Worm (Caenorhabditis elegans) whole organism, L1 larva: Measurements from ENCODE around the gene fip-4.
A peak's percentile ranks its signal among the peaks of the same experiment; 100 is the strongest.
"Not testable (repeated sequence)": the region's sequence is repeated elsewhere in the genome, so short reads cannot be mapped to it uniquely, and the experiment has no call there.

Source experiments
- Y116A8C.19 ChIP-seq: sonication (generic microtip); optimal IDR thresholded peaks from 2 replicates; lab custom pipeline; 2016; ENCODE audit warnings: missing compliant biosample characterization, missing genetic modification characterization, borderline replicate concordance
- aha-1 ChIP-seq: fragments of 150-350 bp; optimal IDR thresholded peaks from 2 replicates; lab custom pipeline; 2014; ENCODE audit warnings: missing biosample characterization, missing genetic modification characterization
- alr-1 ChIP-seq: fragments of 200-800 bp; sonication (Bioruptor generic); optimal IDR thresholded peaks from 2 replicates; lab custom pipeline; 2018; ENCODE audit warnings: borderline replicate concordance, mild to moderate bottlenecking, missing genetic modification characterization, missing compliant biosample characterization
- ceh-63 ChIP-seq: fragments of 200-800 bp; sonication (Bioruptor generic); optimal IDR thresholded peaks from 2 replicates; lab custom pipeline; 2018; ENCODE audit warnings: mild to moderate bottlenecking, missing genetic modification characterization, missing compliant biosample characterization
- ceh-88 ChIP-seq: fragments of 200-800 bp; sonication (Bioruptor generic); IDR thresholded peaks from 2 replicates; pipeline ENCODE4 v1.3.6; 2022; ENCODE audit warnings: missing genetic modification characterization, missing compliant biosample characterization
- ceh-90 ChIP-seq: sonication (generic microtip); optimal IDR thresholded peaks from 2 replicates; lab custom pipeline; 2016; ENCODE audit warnings: missing genetic modification characterization, missing compliant biosample characterization
- ces-1 ChIP-seq: fragments of 150-350 bp; optimal IDR thresholded peaks from 2 replicates; lab custom pipeline; 2014; ENCODE audit warnings: missing biosample characterization, missing genetic modification reagents, missing genetic modification characterization
- dpl-1 ChIP-seq, 3 experiments: fragments of 150-350 bp in 2 of 3; sonication (generic microtip) in 1 of 3; optimal IDR thresholded peaks; 2 replicates each; lab custom pipeline; 2014 to 2017; ENCODE audit warnings: missing biosample characterization in 3 of 3, missing genetic modification characterization in 3 of 3, missing genetic modification reagents in 3 of 3
- efl-1 ChIP-seq, 4 experiments: fragments of 150-350 bp; optimal IDR thresholded peaks in 3 of 4; peaks in 1 of 4; 1 replicate in 1 of 4; 2 replicates in 3 of 4; lab custom pipeline; 2014; ENCODE audit warnings: missing biosample characterization in 2 of 4, missing genetic modification characterization in 2 of 4, missing genetic modification reagents in 2 of 4
- efl-3 ChIP-seq: fragments of 200-800 bp; sonication (Bioruptor generic); optimal IDR thresholded peaks from 2 replicates; lab custom pipeline; 2018; ENCODE audit warnings: mild to moderate bottlenecking, missing genetic modification characterization, missing compliant biosample characterization
- egl-27 ChIP-seq, 2 experiments: fragments of 150-350 bp in 1 of 2; sonication (generic microtip); optimal IDR thresholded peaks; 3 replicates each; lab custom pipeline; 2017 to 2018; ENCODE audit warnings: missing biosample characterization in 2 of 2, missing genetic modification characterization in 2 of 2, missing genetic modification reagents in 2 of 2
- elt-2 ChIP-seq: sonication (generic microtip); optimal IDR thresholded peaks from 2 replicates; lab custom pipeline; 2016; ENCODE audit warnings: missing genetic modification characterization, mild to moderate bottlenecking, inconsistent platforms, missing compliant biosample characterization, missing genetic modification reagents
- elt-3 ChIP-seq, 6 experiments: fragments of 150-350 bp in 1 of 6; sonication (generic microtip); optimal IDR thresholded peaks; 2 replicates each; lab custom pipeline; 2017 to 2018; ENCODE audit warnings: missing biosample characterization in 6 of 6, missing genetic modification characterization in 6 of 6, inconsistent platforms in 1 of 6
- ets-5 ChIP-seq: fragments of 200-800 bp; sonication (Bioruptor generic); IDR thresholded peaks from 2 replicates; pipeline ENCODE4 v1.3.6; 2022; ENCODE audit warnings: missing genetic modification characterization, missing compliant biosample characterization
- fkh-10 ChIP-seq: sonication (generic microtip); optimal IDR thresholded peaks from 2 replicates; lab custom pipeline; 2017; ENCODE audit warnings: missing biosample characterization, missing genetic modification reagents, missing genetic modification characterization
- fkh-4 ChIP-seq: sonication (generic microtip); optimal IDR thresholded peaks from 2 replicates; lab custom pipeline; 2016; ENCODE audit warnings: missing compliant biosample characterization, missing genetic modification characterization, borderline replicate concordance
- fkh-8 ChIP-seq: sonication (generic microtip); optimal IDR thresholded peaks from 2 replicates; lab custom pipeline; 2016; ENCODE audit warnings: mild to moderate bottlenecking, missing genetic modification characterization, missing compliant biosample characterization
- hpl-2 ChIP-seq: fragments of 150-350 bp; optimal IDR thresholded peaks from 2 replicates; lab custom pipeline; 2014; ENCODE audit warnings: missing biosample characterization, missing genetic modification reagents, missing genetic modification characterization
- irx-1 ChIP-seq: sonication (generic microtip); optimal IDR thresholded peaks from 2 replicates; lab custom pipeline; 2016; ENCODE audit warnings: missing genetic modification characterization, missing compliant biosample characterization
- jun-1 ChIP-seq: fragments of 150-350 bp; optimal IDR thresholded peaks from 2 replicates; lab custom pipeline; 2014; ENCODE audit warnings: missing biosample characterization, missing genetic modification reagents, missing genetic modification characterization
- lin-13 ChIP-seq: fragments of 150-350 bp; optimal IDR thresholded peaks from 2 replicates; lab custom pipeline; 2014; ENCODE audit warnings: missing biosample characterization, missing genetic modification reagents, missing genetic modification characterization
- lin-14 ChIP-seq: fragments of 200-800 bp; sonication (Bioruptor generic); optimal IDR thresholded peaks from 2 replicates; lab custom pipeline; 2018; ENCODE audit warnings: mild to moderate bottlenecking, missing genetic modification characterization, moderate library complexity, missing compliant biosample characterization
- lin-15B ChIP-seq: fragments of 150-350 bp; sonication (generic microtip); optimal IDR thresholded peaks from 3 replicates; lab custom pipeline; 2014; ENCODE audit warnings: missing biosample characterization, missing genetic modification characterization
- lin-39 ChIP-seq: fragments of 150-350 bp; optimal IDR thresholded peaks from 2 replicates; lab custom pipeline; 2014; ENCODE audit warnings: missing biosample characterization, missing genetic modification reagents, missing genetic modification characterization
- lir-3 ChIP-seq: sonication (generic microtip); optimal IDR thresholded peaks from 2 replicates; lab custom pipeline; 2016; ENCODE audit warnings: mild to moderate bottlenecking, missing genetic modification characterization, moderate library complexity, missing compliant biosample characterization; ENCODE audit not compliant: poor library complexity
- lsy-2 ChIP-seq, 2 experiments: fragments of 150-350 bp; optimal IDR thresholded peaks; 2 replicates each; lab custom pipeline; 2014; ENCODE audit warnings: missing biosample characterization in 2 of 2, missing genetic modification characterization in 2 of 2
- mab-9 ChIP-seq: fragments of 200-800 bp; sonication (Bioruptor generic); IDR thresholded peaks from 2 replicates; pipeline ENCODE4 v1.3.6; 2022; ENCODE audit warnings: missing genetic modification reagents, missing genetic modification characterization, missing compliant biosample characterization
- mdl-1 ChIP-seq, 2 experiments: fragments of 150-350 bp; optimal IDR thresholded peaks; 2 replicates each; lab custom pipeline; 2014 to 2017; ENCODE audit warnings: missing biosample characterization in 2 of 2, missing genetic modification characterization in 2 of 2, inconsistent platforms in 1 of 2
- mep-1 ChIP-seq: fragments of 150-350 bp; optimal IDR thresholded peaks from 2 replicates; lab custom pipeline; 2014; ENCODE audit warnings: missing biosample characterization, missing genetic modification characterization
- nhr-11 ChIP-seq: fragments of 150-350 bp; optimal IDR thresholded peaks from 2 replicates; lab custom pipeline; 2014; ENCODE audit warnings: missing biosample characterization, missing genetic modification characterization
- nhr-12 ChIP-seq: sonication (generic microtip); optimal IDR thresholded peaks from 2 replicates; lab custom pipeline; 2017; ENCODE audit warnings: missing biosample characterization, missing genetic modification characterization
- nhr-19 ChIP-seq: fragments of 200-800 bp; sonication (Bioruptor generic); conservative IDR thresholded peaks from 2 replicates; pipeline ENCODE4 v1.3.6; 2022; ENCODE audit warnings: missing genetic modification characterization, missing compliant biosample characterization
- nhr-76 ChIP-seq: sonication (generic microtip); optimal IDR thresholded peaks from 2 replicates; lab custom pipeline; 2017; ENCODE audit warnings: missing biosample characterization, missing genetic modification characterization
- nhr-77 ChIP-seq: fragments of 150-350 bp; optimal IDR thresholded peaks from 2 replicates; lab custom pipeline; 2014; ENCODE audit warnings: missing biosample characterization, missing genetic modification characterization
- pag-3 ChIP-seq: sonication (generic microtip); optimal IDR thresholded peaks from 2 replicates; lab custom pipeline; 2017; ENCODE audit warnings: missing genetic modification characterization, mild to moderate bottlenecking, missing compliant biosample characterization, antibody characterized with exemption, borderline replicate concordance; ENCODE audit not compliant: insufficient read depth
- pax-3 ChIP-seq: fragments of 200-800 bp; sonication (Bioruptor generic); optimal IDR thresholded peaks from 2 replicates; lab custom pipeline; 2018; ENCODE audit warnings: mild to moderate bottlenecking, missing genetic modification characterization, moderate library complexity, missing compliant biosample characterization
- rnt-1 ChIP-seq: sonication (generic microtip); optimal IDR thresholded peaks from 2 replicates; lab custom pipeline; 2016; ENCODE audit warnings: mild to moderate bottlenecking, missing genetic modification characterization, moderate library complexity, missing compliant biosample characterization
- skn-1 ChIP-seq: fragments of 150-350 bp; optimal IDR thresholded peaks from 2 replicates; lab custom pipeline; 2014; ENCODE audit warnings: missing biosample characterization, missing genetic modification characterization
- snpc-4 ChIP-seq: fragments of 150-350 bp; optimal IDR thresholded peaks from 2 replicates; lab custom pipeline; 2014; ENCODE audit warnings: missing biosample characterization, missing genetic modification characterization
- snu-23 ChIP-seq: sonication (generic microtip); optimal IDR thresholded peaks from 2 replicates; lab custom pipeline; 2016; ENCODE audit warnings: missing genetic modification characterization, missing compliant biosample characterization
- sptf-1 ChIP-seq: fragments of 150-350 bp; optimal IDR thresholded peaks from 2 replicates; lab custom pipeline; 2014; ENCODE audit warnings: missing biosample characterization, missing genetic modification characterization
- sup-37 ChIP-seq: fragments of 200-800 bp; sonication (Bioruptor generic); optimal IDR thresholded peaks from 2 replicates; lab custom pipeline; 2018; ENCODE audit warnings: mild to moderate bottlenecking, missing genetic modification characterization, missing compliant biosample characterization
- tlp-1 ChIP-seq: fragments of 150-350 bp; optimal IDR thresholded peaks from 2 replicates; lab custom pipeline; 2014; ENCODE audit warnings: missing biosample characterization, missing genetic modification characterization
- unc-62 ChIP-seq: fragments of 150-350 bp; optimal IDR thresholded peaks from 2 replicates; lab custom pipeline; 2014; ENCODE audit warnings: missing biosample characterization, missing genetic modification reagents, missing genetic modification characterization
- unc-86 ChIP-seq: sonication (generic microtip); optimal IDR thresholded peaks from 2 replicates; lab custom pipeline; 2016; ENCODE audit warnings: missing genetic modification characterization, missing compliant biosample characterization
- vab-15 ChIP-seq: sonication (generic microtip); optimal IDR thresholded peaks from 2 replicates; lab custom pipeline; 2017; ENCODE audit warnings: missing genotype, mild to moderate bottlenecking, missing genetic modification characterization, missing compliant biosample characterization
- zip-4 ChIP-seq: fragments of 200-800 bp; sonication (Bioruptor generic); optimal IDR thresholded peaks from 2 replicates; lab custom pipeline; 2018; ENCODE audit warnings: mild to moderate bottlenecking, missing genetic modification characterization, moderate library complexity, missing compliant biosample characterization
- ztf-11 ChIP-seq, 2 experiments: sonication (generic microtip); optimal IDR thresholded peaks; 2 replicates each; lab custom pipeline; 2016 to 2017; ENCODE audit warnings: missing genetic modification characterization in 2 of 2, missing biosample characterization in 1 of 2, missing compliant biosample characterization in 1 of 2

fip-4 gene

ce11 chrV:8574762-8575161, 36.3 kb downstream of the fip-4 start, which contains the start of gene F25G6.1:
TSS of gene F25G6.1 (plus strand) at chrV:8575062.
- not testable (repeated sequence) for TF ChIP-seq vab-15 (tag; lab: Kevin White, UChicago); egl-27 (tag; optimal IDR thresholded peaks at IDR 0.05; lab: Kevin White, UChicago); fkh-4 (tag; lab: Kevin White, UChicago)

ce11 chrV:8569841-8570361, 41.2 kb downstream of the fip-4 start, which contains the start of the genes F25G6.9 and symk-1:
TSS of gene F25G6.9 (minus strand) at chrV:8570000.
TSS of gene symk-1 (plus strand) at chrV:8570311.
- TF ChIP-seq mep-1 = peak; percentile 87
- TF ChIP-seq pag-3 (tag; lab: Kevin White, UChicago) = no peak
- TF ChIP-seq skn-1 (tag; lab: Kevin White, UChicago) = peak; percentile 52
- peak; percentile 61 to 75 (median 71) for TF ChIP-seq dpl-1 (GFP tag; optimal IDR thresholded peaks at IDR 0.05; lab: Kevin White, UChicago)
- no peak for TF ChIP-seq aha-1 (tag; lab: Kevin White, UChicago)
- TF ChIP-seq unc-86 (tag; lab: Kevin White, UChicago) = peak; percentile 60
- TF ChIP-seq tlp-1 (tag; lab: Kevin White, UChicago) = no peak
- peak in 2 of 6 experiments; percentile 13 to 17 for TF ChIP-seq elt-3 (tag; optimal IDR thresholded peaks at IDR 0.05; lab: Kevin White, UChicago)
- no peak for TF ChIP-seq fkh-4 (tag; lab: Kevin White, UChicago)
- TF ChIP-seq nhr-77 = no peak
- TF ChIP-seq jun-1 (tag; lab: Kevin White, UChicago) = no peak
- TF ChIP-seq ztf-11 (tag; optimal IDR thresholded peaks at IDR 0.05; lab: Kevin White, UChicago) = peak in 1 of 2 experiments; percentile 41
- no peak for TF ChIP-seq Y116A8C.19 (tag; lab: Kevin White, UChicago)
- TF ChIP-seq sptf-1 (tag; lab: Kevin White, UChicago) = no peak
- TF ChIP-seq snu-23 (GFP tag; lab: Kevin White, UChicago) = peak; percentile 81
- TF ChIP-seq rnt-1 (tag; lab: Kevin White, UChicago) = peak; percentile 86
- TF ChIP-seq zip-4 (GFP tag; lab: Kevin White, UChicago) = peak; percentile 44
- TF ChIP-seq ceh-88 (GFP tag; lab: Robert Waterston, UW) = no peak
- TF ChIP-seq nhr-19 = peak; percentile 82
- no peak for TF ChIP-seq efl-3 (GFP tag; lab: Kevin White, UChicago)
- peak; percentile 75 for TF ChIP-seq snpc-4
- no peak for TF ChIP-seq pax-3 (tag; lab: Kevin White, UChicago)
- peak; percentile 72 to 82 for TF ChIP-seq lsy-2 (tag; optimal IDR thresholded peaks at IDR 0.05; lab: Kevin White, UChicago)
- no peak for TF ChIP-seq fkh-10 (GFP tag; lab: Kevin White, UChicago)
- TF ChIP-seq alr-1 = no peak
- TF ChIP-seq nhr-12 = no peak
- TF ChIP-seq nhr-76 (tag; lab: Kevin White, UChicago) = no peak
- peak; percentile 72 for TF ChIP-seq lin-14 (GFP tag; lab: Kevin White, UChicago)
- TF ChIP-seq lin-13 (GFP tag; lab: Kevin White, UChicago) = peak; percentile 41
- peak; percentile 44 for TF ChIP-seq hpl-2 (GFP tag; lab: Kevin White, UChicago)
- TF ChIP-seq vab-15 (tag; lab: Kevin White, UChicago) = no peak
- no peak for TF ChIP-seq ceh-63 (GFP tag; lab: Kevin White, UChicago)
- TF ChIP-seq mab-9 (GFP tag; lab: Robert Waterston, UW) = no peak
- peak; percentile 16 for TF ChIP-seq lin-15B (tag; lab: Kevin White, UChicago)
- no peak for TF ChIP-seq unc-62
- no peak for TF ChIP-seq ceh-90 (tag; lab: Kevin White, UChicago)
- no peak for TF ChIP-seq ces-1 (GFP tag; lab: Kevin White, UChicago)
- TF ChIP-seq fkh-8 = peak; percentile 9
- peak; percentile 76 for TF ChIP-seq lin-39 (tag; lab: Kevin White, UChicago)
- no peak for TF ChIP-seq ets-5
- peak; percentile 64 to 77 for TF ChIP-seq efl-1 (optimal IDR thresholded peaks at IDR 0.05; lab: Kevin White, UChicago)
- peak; percentile 73 to 97 for TF ChIP-seq efl-1 (GFP tag; optimal IDR thresholded peaks at IDR 0.05 in 1 of 2; lab: Kevin White, UChicago)
- peak in 1 of 2 experiments; percentile 37 for TF ChIP-seq mdl-1 (tag; optimal IDR thresholded peaks at IDR 0.05; lab: Kevin White, UChicago)
- TF ChIP-seq irx-1 (tag; lab: Kevin White, UChicago) = peak; percentile 80
- peak; percentile 41 for TF ChIP-seq sup-37 (GFP tag; lab: Kevin White, UChicago)
- peak; percentile 20 for TF ChIP-seq nhr-11 (tag; lab: Kevin White, UChicago)
- peak; percentile 12 for TF ChIP-seq elt-2
- peak; percentile 47 for TF ChIP-seq lir-3 (tag; lab: Kevin White, UChicago)
